Worm (Caenorhabditis elegans): ENCODE results near the gene T05H10.8.

T05H10.8 gene

ce11 chrII:8041642-8042041 is 17.2 kb upstream of the T05H10.8 start (continued):
- TF ChIP-seq sea-2 (GFP tag; optimal IDR thresholded peaks at IDR 0.05) (no peak), egl-5 (tag; optimal IDR thresholded peaks at IDR 0.05) (peak; percentile 26), mml-1 (tag; optimal IDR thresholded peaks at IDR 0.05) (no peak), ceh-16 (tag; optimal IDR thresholded peaks at IDR 0.05) (no peak), tbx-2 (tag; optimal IDR thresholded peaks at IDR 0.05) (no peak), lsy-12 (tag; optimal IDR thresholded peaks at IDR 0.05) (no peak), unc-39 (tag; optimal IDR thresholded peaks at IDR 0.05) (no peak), nhr-11 (tag; optimal IDR thresholded peaks at IDR 0.05) (no peak), nhr-25 (tag; optimal IDR thresholded peaks at IDR 0.05) (no peak), nhr-23 (tag; optimal IDR thresholded peaks at IDR 0.05) (peak; percentile 28), skn-1 (tag; optimal IDR thresholded peaks at IDR 0.05) (no peak), fos-1 (tag; optimal IDR thresholded peaks at IDR 0.05) (no peak), zag-1 (tag; optimal IDR thresholded peaks at IDR 0.05) (no peak), eor-1 (tag; optimal IDR thresholded peaks at IDR 0.05) (no peak), unc-62 (GFP tag; optimal IDR thresholded peaks at IDR 0.05) (no peak), daf-12 (tag; optimal IDR thresholded peaks at IDR 0.05) (no peak), elt-3 (tag; optimal IDR thresholded peaks at IDR 0.05) (no peak)

- TF ChIP-seq lin-39 (tag; optimal IDR thresholded peaks at IDR 0.05) (peak; percentile 36), nhr-25 (tag; optimal IDR thresholded peaks at IDR 0.05) (no peak), ztf-11 (tag; optimal IDR thresholded peaks at IDR 0.05) (no peak)
Measured at ce11 chrII:8042289-8042688, 16.6 kb upstream of the T05H10.8 start, which contains the start of gene T05H10.1. TSS of gene T05H10.1 (plus strand) at chrII:8042589.

DNA sequence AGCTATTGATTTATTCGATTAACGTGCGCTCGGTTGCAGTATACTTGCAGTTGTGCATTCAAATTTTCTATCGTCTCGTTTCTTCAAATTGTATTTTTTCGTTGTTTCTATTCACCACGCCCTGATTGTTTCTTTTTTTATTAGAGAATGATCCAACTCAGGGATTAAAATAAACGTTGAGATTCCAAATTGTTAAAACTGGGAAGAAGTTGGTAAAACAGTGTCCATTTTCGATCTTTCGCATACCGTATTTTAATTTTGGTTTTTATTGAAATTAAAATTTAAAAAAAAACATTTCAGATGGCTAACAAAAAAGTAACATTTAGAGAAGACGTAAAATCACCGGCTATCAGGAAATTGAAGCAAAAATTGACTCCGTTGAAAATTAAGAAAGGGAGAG is 11.6 kb upstream of the T05H10.8 start, which contains the start of gene apn-1:
TSS of gene apn-1 (plus strand) at position 301 of the 400 bp plus-strand sequence.
- no peak for TF ChIP-seq unc-62 (GFP tag; optimal IDR thresholded peaks at IDR 0.05)
- no peak for TF ChIP-seq fkh-10 (GFP tag; optimal IDR thresholded peaks at IDR 0.05)
- no peak for TF ChIP-seq egl-27 (tag; optimal IDR thresholded peaks at IDR 0.05)
- TF ChIP-seq snpc-4 (tag; optimal IDR thresholded peaks at IDR 0.05) = no peak
- no peak for TF ChIP-seq ceh-28 (tag; optimal IDR thresholded peaks at IDR 0.05)
- TF ChIP-seq aly-2 (tag; optimal IDR thresholded peaks at IDR 0.05) = no peak
- no peak for TF ChIP-seq fos-1 (tag; optimal IDR thresholded peaks at IDR 0.05)

ce11 chrII:8050477-8050876 is 8.4 kb upstream of the T05H10.8 start, which contains the start of gene mtre-1:
TSS of gene mtre-1 (minus strand) at chrII:8050577.
- TF ChIP-seq elt-3 (tag; optimal IDR thresholded peaks at IDR 0.05) = no peak

- TF ChIP-seq zag-1 (tag; optimal IDR thresholded peaks at IDR 0.05) = no peak
- TF ChIP-seq ztf-11 (tag; optimal IDR thresholded peaks at IDR 0.05) = no peak
- no peak for TF ChIP-seq nhr-25 (tag; optimal IDR thresholded peaks at IDR 0.05)
Measured at ce11 chrII:8051330-8051729, 7.5 kb upstream of the T05H10.8 start.

- no peak for TF ChIP-seq unc-39 (tag; optimal IDR thresholded peaks at IDR 0.05)
- TF ChIP-seq nhr-23 (tag; optimal IDR thresholded peaks at IDR 0.05) = no peak
- TF ChIP-seq pqm-1 (tag; optimal IDR thresholded peaks at IDR 0.05) = no peak
- no peak for TF ChIP-seq nfya-1 (tag; optimal IDR thresholded peaks at IDR 0.05; ENCODE audit: insufficient read depth)
- no peak for TF ChIP-seq nhr-25 (tag; optimal IDR thresholded peaks at IDR 0.05)
- TF ChIP-seq nhr-237 (tag; optimal IDR thresholded peaks at IDR 0.05) = no peak
- no peak for TF ChIP-seq egl-27 (tag; optimal IDR thresholded peaks at IDR 0.05)
- TF ChIP-seq ceh-82 (tag; optimal IDR thresholded peaks at IDR 0.05) = no peak
- no peak for TF ChIP-seq lin-39 (tag; optimal IDR thresholded peaks at IDR 0.05)
- no peak for TF ChIP-seq egl-5 (tag; optimal IDR thresholded peaks at IDR 0.05)
- TF ChIP-seq skn-1 (tag; optimal IDR thresholded peaks at IDR 0.05) = no peak
- no peak for TF ChIP-seq nhr-28 (tag; optimal IDR thresholded peaks at IDR 0.05)
- TF ChIP-seq elt-1 (tag; optimal IDR thresholded peaks at IDR 0.05) = no peak
- no peak for TF ChIP-seq nhr-77 (tag; optimal IDR thresholded peaks at IDR 0.05)
- no peak for TF ChIP-seq nhr-12 (tag; optimal IDR thresholded peaks at IDR 0.05)
- TF ChIP-seq aly-2 (tag; optimal IDR thresholded peaks at IDR 0.05) = no peak
- TF ChIP-seq ZK546.5 (tag; optimal IDR thresholded peaks at IDR 0.05) = no peak
- TF ChIP-seq fkh-2 (tag; optimal IDR thresholded peaks at IDR 0.05) = no peak
Measured at ce11 chrII:8052172-8052571, 6.7 kb upstream of the T05H10.8 start.
